Fruit fly (Drosophila melanogaster): Measurements from ENCODE around the gene Krn.

Krn gene

DNA sequence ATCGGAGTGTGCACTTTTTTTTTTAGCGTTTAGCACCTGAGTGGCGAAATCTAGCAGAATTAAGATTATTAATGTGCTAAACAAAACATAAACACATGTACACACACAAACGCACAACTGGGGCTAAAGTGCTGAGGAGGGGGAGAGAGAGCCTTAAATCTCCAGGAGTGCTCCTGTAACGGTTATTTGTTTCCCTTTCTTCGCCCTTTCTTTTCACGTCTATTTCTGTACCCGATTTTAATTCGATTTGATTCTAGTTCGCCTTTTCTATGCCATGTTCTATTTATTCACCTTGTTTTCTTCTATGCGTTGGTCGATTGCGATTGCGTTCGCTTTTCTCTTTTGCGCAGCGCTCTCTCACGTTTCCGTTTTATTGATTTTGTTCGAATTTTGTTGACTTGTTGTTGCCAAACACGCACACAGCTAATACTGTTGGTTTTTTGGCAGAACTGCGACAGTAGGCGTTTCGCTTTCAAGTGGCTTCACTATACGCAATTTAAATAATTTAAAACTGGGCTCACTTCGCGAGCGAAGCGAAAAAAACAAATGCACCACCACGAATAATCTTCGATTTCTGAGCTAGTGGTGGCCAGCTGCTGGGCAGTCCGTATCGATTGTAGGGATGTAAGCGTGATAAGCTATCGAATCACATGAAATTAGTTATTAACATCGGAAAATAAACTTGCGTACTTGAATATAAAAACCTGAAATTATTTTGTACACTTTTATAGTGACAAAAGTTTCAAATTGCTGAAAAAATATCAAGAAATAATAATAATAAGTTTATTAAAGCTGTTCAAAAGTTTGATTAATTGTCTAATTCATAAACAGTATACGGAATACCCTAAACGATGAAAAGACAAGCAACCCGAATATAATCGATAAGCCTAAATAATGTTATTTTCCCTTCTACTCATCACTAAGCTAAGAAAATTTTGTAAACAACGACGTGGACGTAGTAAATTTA lies at the start of gene Krn, which contains the start of the genes Ndfip and CG7484 (continued):
- TF ChIP-seq odd (GFP tag; optimal IDR thresholded peaks at IDR 0.05) = peak; percentile 38
- TF ChIP-seq sens-2 (GFP tag; IDR thresholded peaks at IDR 0.05) = no peak
- peak; percentile 68 for TF ChIP-seq B-H1 (GFP tag; IDR thresholded peaks at IDR 0.05)
- peak; percentile 80 for TF ChIP-seq lbe (GFP tag; optimal IDR thresholded peaks at IDR 0.05)
- peak; percentile 92 for TF ChIP-seq CG2120 (GFP tag; optimal IDR thresholded peaks at IDR 0.05)
- TF ChIP-seq CG43689 (GFP tag; IDR thresholded peaks at IDR 0.05) = 0 out of 2 replicates have a peak, but pooled peaks have one; percentile 16
- peak; percentile 86 for TF ChIP-seq CG6689 (GFP tag; IDR thresholded peaks at IDR 0.05)
- TF ChIP-seq CG17829 (tag; optimal IDR thresholded peaks at IDR 0.05) = peak; percentile 92
- no peak for TF ChIP-seq yki (optimal IDR thresholded peaks at IDR 0.05)
- peak; percentile 73 for TF ChIP-seq exex (tag; optimal IDR thresholded peaks at IDR 0.05)
- TF ChIP-seq Spps (tag; optimal IDR thresholded peaks at IDR 0.05) = peak; percentile 61
- TF ChIP-seq dimm (GFP tag; IDR thresholded peaks at IDR 0.05) = no peak
- TF ChIP-seq CG7839 (tag; optimal IDR thresholded peaks at IDR 0.05) = peak; percentile 90
- TF ChIP-seq Poxn (GFP tag; IDR thresholded peaks at IDR 0.05) = peak; percentile 67; the same call in 1 of the 2 replicates
- no peak for TF ChIP-seq lov (optimal IDR thresholded peaks at IDR 0.05)
- TF ChIP-seq lov (GFP tag; IDR thresholded peaks at IDR 0.05) = no peak
- TF ChIP-seq kay (GFP tag; optimal IDR thresholded peaks at IDR 0.05) = peak; percentile 72
- peak; percentile 62 for TF ChIP-seq wor (GFP tag; IDR thresholded peaks at IDR 0.05)
- TF ChIP-seq dmrt99B (tag; optimal IDR thresholded peaks at IDR 0.05) = peak; percentile 89
- peak; percentile 67 for TF ChIP-seq Side (GFP tag; optimal IDR thresholded peaks at IDR 0.05)
- TF ChIP-seq Lpt (GFP tag; optimal IDR thresholded peaks at IDR 0.05) = no peak
- no peak for TF ChIP-seq Awh (GFP tag; IDR thresholded peaks at IDR 0.05)
- peak; percentile 42 for TF ChIP-seq Hand (GFP tag; optimal IDR thresholded peaks at IDR 0.05)
- peak; percentile 1 for TF ChIP-seq CG11398 (GFP tag; optimal IDR thresholded peaks at IDR 0.05)
- peak; percentile 98 for TF ChIP-seq Sry-δ (GFP tag; optimal IDR thresholded peaks at IDR 0.05)
- peak; percentile 73 for TF ChIP-seq ara (GFP tag; IDR thresholded peaks at IDR 0.05)
- peak; percentile 27 for TF ChIP-seq CG7745 (tag; optimal IDR thresholded peaks at IDR 0.05)
- peak; percentile 37 for TF ChIP-seq CG5180 (GFP tag; optimal IDR thresholded peaks at IDR 0.05)
- peak; percentile 67 for TF ChIP-seq stwl (tag; optimal IDR thresholded peaks at IDR 0.05)
- peak; percentile 69 for TF ChIP-seq CG8765 (GFP tag; IDR thresholded peaks at IDR 0.05)
- peak; percentile 75 for TF ChIP-seq jumu (GFP tag; optimal IDR thresholded peaks at IDR 0.05)
- TF ChIP-seq CG3995 (GFP tag; optimal IDR thresholded peaks at IDR 0.05) = peak; percentile 92
- TF ChIP-seq sima (GFP tag; optimal IDR thresholded peaks at IDR 0.05) = no peak
- no peak for TF ChIP-seq btn (GFP tag; optimal IDR thresholded peaks at IDR 0.05)
- peak; percentile 50 to 77 for TF ChIP-seq Trl (optimal IDR thresholded peaks at IDR 0.05)
- peak; percentile 67 for TF ChIP-seq Trl (GFP tag; optimal IDR thresholded peaks at IDR 0.05)
- peak; percentile 87 for TF ChIP-seq twi (tag; optimal IDR thresholded peaks at IDR 0.05)
- no peak for TF ChIP-seq ab (GFP tag; optimal IDR thresholded peaks at IDR 0.05)
- peak; percentile 54 for TF ChIP-seq CG1529 (GFP tag; optimal IDR thresholded peaks at IDR 0.05)
- peak; percentile 87 for TF ChIP-seq CG7372 (GFP tag; IDR thresholded peaks at IDR 0.05)
- peak; percentile 76 for TF ChIP-seq ewg (GFP tag; optimal IDR thresholded peaks at IDR 0.05)
- no peak; the same call in 1 of the 2 replicates for TF ChIP-seq crol (GFP tag; IDR thresholded peaks at IDR 0.05)
- TF ChIP-seq CG17802 (tag; optimal IDR thresholded peaks at IDR 0.05) = peak; percentile 65
- TF ChIP-seq so (GFP tag; IDR thresholded peaks at IDR 0.05) = peak; percentile 79
- TF ChIP-seq bigmax (GFP tag; optimal IDR thresholded peaks at IDR 0.05) = no peak
- peak; percentile 97 for TF ChIP-seq Doc3 (GFP tag; IDR thresholded peaks at IDR 0.05; ENCODE audit: partially characterized antibody)
- peak; percentile 75 for TF ChIP-seq CG9876 (GFP tag; optimal IDR thresholded peaks at IDR 0.05)
- peak; percentile 71 for TF ChIP-seq CG13123 (GFP tag; optimal IDR thresholded peaks at IDR 0.05)
- no peak for TF ChIP-seq ro (GFP tag; IDR thresholded peaks at IDR 0.05)
- TF ChIP-seq toy (GFP tag; IDR thresholded peaks at IDR 0.05) = no peak

Measured in whole organism, embryonic.